Worm (Caenorhabditis elegans): ENCODE data around the gene W06D11.2.

DNA sequence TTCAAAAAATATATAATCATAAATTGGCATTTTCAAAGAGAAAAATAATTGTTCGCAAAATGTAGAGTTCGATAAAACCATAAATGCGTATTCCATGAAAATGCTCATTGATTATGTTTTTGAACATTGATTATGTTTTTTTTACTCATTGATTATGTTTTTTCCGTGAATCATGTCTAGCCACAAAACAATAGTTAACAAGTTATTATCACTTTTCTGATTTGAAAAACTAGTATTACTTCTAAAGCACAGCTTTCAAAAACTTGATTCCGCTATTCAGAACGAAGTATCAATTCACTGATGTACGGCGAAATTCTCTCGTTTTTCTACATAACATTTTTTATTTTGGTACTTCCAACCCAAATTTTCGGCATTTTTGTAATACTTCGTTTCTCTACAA, 39.3 kb upstream of the W06D11.2 start, which contains the start of gene srd-48:
- TF ChIP-seq tab-1 (GFP tag; IDR thresholded peaks at IDR 0.05) (no peak), ztf-23 (GFP tag; IDR thresholded peaks at IDR 0.05) (no peak), ref-1 (GFP tag; conservative IDR thresholded peaks at IDR 0.05) (no peak), flt-1 (GFP tag; IDR thresholded peaks at IDR 0.05) (no peak)
